Worm (Caenorhabditis elegans) whole organism, young adult: Measurements from ENCODE around the gene duxl-1.

Source experiments
- Y79H2A.3 ChIP-seq: fragments of 200-800 bp; sonication (Bioruptor generic); conservative IDR thresholded peaks from 2 replicates; pipeline ENCODE4 v1.3.6; 2022; ENCODE audit warnings: missing genetic modification reagents, missing genetic modification characterization, missing compliant biosample characterization
- nhr-179 ChIP-seq: sonication (generic microtip); optimal IDR thresholded peaks from 2 replicates; lab custom pipeline; 2016; ENCODE audit warnings: mild to moderate bottlenecking, missing genetic modification characterization, missing compliant biosample characterization
- pha-4 ChIP-seq: fragments of 150-350 bp; sonication (generic microtip); optimal IDR thresholded peaks from 2 replicates; lab custom pipeline; 2014; ENCODE audit warnings: missing biosample characterization, missing genetic modification reagents, missing genetic modification characterization
- snpc-1.1 ChIP-seq: sonication (generic microtip); optimal IDR thresholded peaks from 2 replicates; lab custom pipeline; 2017; ENCODE audit warnings: missing genetic modification characterization, mild to moderate bottlenecking, missing compliant biosample characterization, antibody characterized with exemption, moderate library complexity, missing genotype, missing genetic modification reagents; ENCODE audit not compliant: insufficient read depth

DNA sequence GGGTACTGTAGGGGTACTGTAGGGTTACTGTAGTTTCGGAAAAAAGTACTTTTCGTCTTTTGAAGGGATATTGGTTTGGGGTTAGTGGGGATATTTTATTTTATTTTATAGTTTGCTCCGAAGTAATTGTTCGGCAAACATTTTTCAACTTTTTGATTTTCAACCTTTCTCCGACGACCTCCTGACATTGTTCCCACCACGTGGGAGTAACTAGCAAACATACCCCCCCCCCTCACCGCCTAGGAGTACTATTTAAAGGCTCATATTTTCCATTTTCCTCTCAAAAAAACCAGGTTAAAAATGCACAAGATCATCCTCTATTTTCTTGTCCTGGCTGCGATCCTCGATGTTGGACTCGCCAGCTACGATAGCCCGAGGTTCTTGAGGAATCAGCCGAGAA, 2.5 kb downstream of the duxl-1 start, which contains the start of gene srlf-29:
- TF ChIP-seq Y79H2A.3 = no peak
- TF ChIP-seq pha-4 = no peak
- no peak for TF ChIP-seq nhr-179 (tag; lab: Kevin White, UChicago)
- no peak for TF ChIP-seq snpc-1.1
